Worm (Caenorhabditis elegans) whole organism, L3 larva: Measurements from ENCODE around the gene F18A11.2.

Experiments used
- lin-15B ChIP-seq: fragments of 150-350 bp; optimal IDR thresholded peaks from 2 replicates; lab custom pipeline; 2014; ENCODE audit warnings: missing biosample characterization, missing genetic modification characterization
- nhr-237 ChIP-seq: fragments of 150-350 bp; optimal IDR thresholded peaks from 2 replicates; lab custom pipeline; 2014; ENCODE audit warnings: missing biosample characterization, missing genetic modification characterization
- pha-4 ChIP-seq: fragments of 150-350 bp; optimal IDR thresholded peaks from 2 replicates; lab custom pipeline; 2014; ENCODE audit warnings: missing biosample characterization, missing genetic modification reagents, missing genetic modification characterization
- skn-1 ChIP-seq: fragments of 150-350 bp; optimal IDR thresholded peaks from 2 replicates; lab custom pipeline; 2014; ENCODE audit warnings: missing biosample characterization, missing genetic modification characterization
- snpc-4 ChIP-seq: fragments of 150-350 bp; optimal IDR thresholded peaks from 2 replicates; lab custom pipeline; 2014; ENCODE audit warnings: missing biosample characterization, missing genetic modification characterization
- tbx-2 ChIP-seq: sonication (generic microtip); optimal IDR thresholded peaks from 2 replicates; lab custom pipeline; 2016; ENCODE audit warnings: mild to moderate bottlenecking, missing genetic modification characterization, missing compliant biosample characterization

DNA sequence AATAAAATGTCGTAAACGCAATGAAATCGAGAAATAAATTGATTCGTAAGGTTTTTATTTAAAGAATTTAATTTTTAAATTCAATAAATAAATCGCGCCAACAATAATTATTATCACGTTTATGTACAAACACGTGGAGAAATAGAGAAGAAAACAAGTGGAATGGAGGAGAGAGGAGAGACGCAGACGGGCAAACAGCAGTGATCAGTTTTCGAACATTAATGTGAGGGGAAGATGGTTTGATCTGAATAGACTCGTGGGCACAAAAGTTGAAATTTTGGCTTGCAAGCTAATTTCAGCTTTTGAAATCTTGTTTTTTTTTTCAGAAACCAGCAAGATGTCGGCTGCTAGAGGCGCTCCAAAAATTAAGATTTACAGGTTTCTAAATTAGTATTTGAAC lies 35.2 kb upstream of the F18A11.2 start, which contains the start of gene hphd-1:
- TF ChIP-seq lin-15B (tag; lab: Kevin White, UChicago) (no peak), nhr-237 (tag; lab: Kevin White, UChicago) (no peak), tbx-2 (tag; lab: Kevin White, UChicago) (no peak), pha-4 (tag; lab: Kevin White, UChicago) (peak; percentile 93), skn-1 (tag; lab: Kevin White, UChicago) (no peak), snpc-4 (tag; lab: Kevin White, UChicago) (peak; percentile 25)
